Worm (Caenorhabditis elegans): ENCODE data around the gene C53A5.2.

C53A5.2 gene

ce11 chrV:14504120-14504519 lies 18.9 kb downstream of the C53A5.2 start (continued):
- no peak for TF ChIP-seq B0019.2 (GFP tag; conservative IDR thresholded peaks at IDR 0.05)
- no peak for TF ChIP-seq snpc-1.1 (tag; optimal IDR thresholded peaks at IDR 0.05; ENCODE audit: insufficient read depth)

ce11 chrV:14503065-14503464 lies 19.9 kb downstream of the C53A5.2 start:
- TF ChIP-seq lin-26 (GFP tag; IDR thresholded peaks at IDR 0.05) (no peak), dox-1 (GFP tag; IDR thresholded peaks at IDR 0.05) (0 out of 2 replicates have a peak, but pooled peaks have one; percentile 43), cebp-1 (GFP tag; IDR thresholded peaks at IDR 0.05) (no peak), cebp-1 (tag; optimal IDR thresholded peaks at IDR 0.05) (peak; percentile 37), nhr-80 (tag; optimal IDR thresholded peaks at IDR 0.05) (peak; percentile 91)

ce11 chrV:14501136-14501535 lies 21.9 kb downstream of the C53A5.2 start, which contains the start of gene R02D5.24:
TSS of gene R02D5.24 (plus strand) at chrV:14501340.
- TF ChIP-seq nhr-120 (GFP tag; IDR thresholded peaks at IDR 0.05) (no peak), D2030.7 (GFP tag; IDR thresholded peaks at IDR 0.05) (no peak), rcor-1 (GFP tag; IDR thresholded peaks at IDR 0.05) (no peak), madf-6 (GFP tag; IDR thresholded peaks at IDR 0.05) (no peak), F37B4.10 (GFP tag; IDR thresholded peaks at IDR 0.05) (0 out of 2 replicates have a peak, but pooled peaks have one; percentile 40)

- peak; percentile 71 for TF ChIP-seq hmg-1.2 (GFP tag; IDR thresholded peaks at IDR 0.05)
- TF ChIP-seq ztf-25 (GFP tag; IDR thresholded peaks at IDR 0.05), result no peak
- peak; percentile 14 for TF ChIP-seq efl-1 (GFP tag; optimal IDR thresholded peaks at IDR 0.05)
- no peak for TF ChIP-seq let-526 (GFP tag; IDR thresholded peaks at IDR 0.05)
Measured at ce11 chrV:14500554-14500953, 22.5 kb downstream of the C53A5.2 start.

- TF ChIP-seq nhr-80 (tag; optimal IDR thresholded peaks at IDR 0.05) (peak; percentile 21), cebp-1 (GFP tag; IDR thresholded peaks at IDR 0.05) (no peak), cebp-1 (tag; optimal IDR thresholded peaks at IDR 0.05) (no peak), egl-18 (GFP tag; IDR thresholded peaks at IDR 0.05) (no peak), lin-26 (GFP tag; IDR thresholded peaks at IDR 0.05) (peak; percentile 30; the same call in 1 of the 2 replicates), dox-1 (GFP tag; IDR thresholded peaks at IDR 0.05) (peak; percentile 51; the same call in 1 of the 2 replicates)
Measured at ce11 chrV:14499074-14499864, 23.7 kb downstream of the C53A5.2 start.

- no peak for TF ChIP-seq rpc-1 (optimal IDR thresholded peaks at IDR 0.05)
- TF ChIP-seq rpc-1 (tag; optimal IDR thresholded peaks at IDR 0.05), result no peak
- TF ChIP-seq madf-10 (tag; optimal IDR thresholded peaks at IDR 0.05), result no peak
- TF ChIP-seq him-1 (tag; optimal IDR thresholded peaks at IDR 0.05), result no peak
- TF ChIP-seq hmg-20 (GFP tag; IDR thresholded peaks at IDR 0.05), result no peak
- TF ChIP-seq F33H1.4 (GFP tag; IDR thresholded peaks at IDR 0.05), result no peak
- TF ChIP-seq egl-44 (GFP tag; IDR thresholded peaks at IDR 0.05), result no peak
- no peak for TF ChIP-seq F39B2.1 (GFP tag; IDR thresholded peaks at IDR 0.05)
- no peak for TF ChIP-seq snpc-1.1 (tag; optimal IDR thresholded peaks at IDR 0.05; ENCODE audit: insufficient read depth)
Measured at ce11 chrV:14498204-14498603, 24.8 kb downstream of the C53A5.2 start.

- no peak for TF ChIP-seq hsf-1 (GFP tag; IDR thresholded peaks at IDR 0.05)
- TF ChIP-seq dox-1 (GFP tag; IDR thresholded peaks at IDR 0.05), result no peak
- no peak for TF ChIP-seq nhr-27 (tag; optimal IDR thresholded peaks at IDR 0.05)
- no peak for TF ChIP-seq mcd-1 (GFP tag; IDR thresholded peaks at IDR 0.05)
- no peak for TF ChIP-seq Y95B8A.8 (GFP tag; IDR thresholded peaks at IDR 0.05)
- TF ChIP-seq Y56A3A.18 (GFP tag; IDR thresholded peaks at IDR 0.05), result 0 out of 2 replicates have a peak, but pooled peaks have one; percentile 36
- TF ChIP-seq nfya-1 (tag; optimal IDR thresholded peaks at IDR 0.05; ENCODE audit: borderline replicate concordance, insufficient read depth), result no peak
Measured at ce11 chrV:14496446-14496845, 26.6 kb downstream of the C53A5.2 start.

All from whole organism, young adult.